Worm (Caenorhabditis elegans): ENCODE measurements around the gene ins-31.

Gene ins-31

ce11 chrII:3158985-3159384 lies 32.1 kb downstream of the ins-31 start, which contains the start of gene sri-34:
TSS of gene sri-34 (minus strand) at chrII:3159085.
- TF ChIP-seq tbx-8 (GFP tag; optimal IDR thresholded peaks at IDR 0.05) (no peak), unc-120 (tag; optimal IDR thresholded peaks at IDR 0.05; ENCODE audit: poor library complexity, severe bottlenecking) (no peak), ceh-43 (GFP tag; optimal IDR thresholded peaks at IDR 0.05) (no peak), lsy-2 (tag; optimal IDR thresholded peaks at IDR 0.05) (no peak), elt-1 (tag; optimal IDR thresholded peaks at IDR 0.05; ENCODE audit: borderline replicate concordance, insufficient read depth) (no peak), mls-2 (tag; optimal IDR thresholded peaks at IDR 0.05) (no peak), pha-4 (tag; optimal IDR thresholded peaks at IDR 0.05) (no peak)

ce11 chrII:3170089-3170488 lies 43.2 kb downstream of the ins-31 start, which contains the start of gene fbxc-55:
TSS of gene fbxc-55 (minus strand) at chrII:3170189.
- TF ChIP-seq ceh-43 (GFP tag; optimal IDR thresholded peaks at IDR 0.05) (no peak), zip-8 (tag; optimal IDR thresholded peaks at IDR 0.05) (no peak), bed-3 (GFP tag; optimal IDR thresholded peaks at IDR 0.05) (no peak), drap-1 (GFP tag; optimal IDR thresholded peaks at IDR 0.05) (no peak), nhr-237 (tag; optimal IDR thresholded peaks at IDR 0.05) (no peak)

ce11 chrII:3172176-3172575 lies 45.3 kb downstream of the ins-31 start, which contains the start of gene Y27F2A.10:
TSS of gene Y27F2A.10 (minus strand) at chrII:3172276.
- TF ChIP-seq nhr-76 (tag; optimal IDR thresholded peaks at IDR 0.05) (no peak), elt-1 (tag; optimal IDR thresholded peaks at IDR 0.05; ENCODE audit: borderline replicate concordance, insufficient read depth) (no peak), cnd-1 (tag; optimal IDR thresholded peaks at IDR 0.05) (no peak), ceh-83 (GFP tag; optimal IDR thresholded peaks at IDR 0.05) (no peak), blmp-1 (tag; optimal IDR thresholded peaks at IDR 0.05) (no peak), mls-2 (tag; optimal IDR thresholded peaks at IDR 0.05) (no peak), bed-3 (GFP tag; optimal IDR thresholded peaks at IDR 0.05) (no peak), hlh-1 (tag; optimal IDR thresholded peaks at IDR 0.05) (no peak), ceh-39 (tag; optimal IDR thresholded peaks at IDR 0.05) (no peak), unc-39 (tag; optimal IDR thresholded peaks at IDR 0.05) (no peak)

All from whole organism, mixed stage, embryonic.